Fruit fly (Drosophila melanogaster) whole organism, prepupa: ENCODE measurements around the gene CG14971.

Source experiments
- CG10631 ChIP-seq: fragments of 200-800 bp; sonication (Bioruptor generic); optimal IDR thresholded peaks from 2 replicates; lab custom pipeline; 2016; ENCODE audit warnings: missing biosample characterization, missing genetic modification characterization
- CG10669 ChIP-seq: fragments of 200-800 bp; sonication (Bioruptor generic); optimal IDR thresholded peaks from 3 replicates; lab custom pipeline; 2018; ENCODE audit warnings: missing biosample characterization, mild to moderate bottlenecking, missing genetic modification characterization, moderate library complexity
- CG11902 ChIP-seq: fragments of 200-800 bp; sonication (Bioruptor generic); optimal IDR thresholded peaks from 3 replicates; lab custom pipeline; 2016; ENCODE audit warnings: missing biosample characterization, missing genetic modification characterization
- CG15336 ChIP-seq: fragments of 200-800 bp; sonication (Bioruptor generic); IDR thresholded peaks from 2 replicates; pipeline ENCODE4 v1.3.6; 2022; ENCODE audit warnings: missing biosample characterization, missing genetic modification characterization
- CG1621 ChIP-seq: fragments of 200-800 bp; sonication (Bioruptor generic); optimal IDR thresholded peaks from 3 replicates; lab custom pipeline; 2018; ENCODE audit warnings: missing biosample characterization, mild to moderate bottlenecking, missing genetic modification characterization
- CG31627 ChIP-seq: fragments of 200-800 bp; sonication (Bioruptor generic); optimal IDR thresholded peaks from 3 replicates; lab custom pipeline; 2016; ENCODE audit warnings: missing biosample characterization, missing genetic modification characterization
- CG32006 ChIP-seq: fragments of 200-800 bp; sonication (Bioruptor generic); optimal IDR thresholded peaks from 3 replicates; lab custom pipeline; 2017; ENCODE audit warnings: missing biosample characterization, mild to moderate bottlenecking, missing genetic modification characterization
- CG4318 ChIP-seq: fragments of 200-800 bp; sonication (Bioruptor generic); optimal IDR thresholded peaks from 3 replicates; lab custom pipeline; 2017; ENCODE audit warnings: missing biosample characterization, mild to moderate bottlenecking, missing genetic modification characterization
- CG6163 ChIP-seq: fragments of 200-800 bp; sonication (Bioruptor generic); IDR thresholded peaks from 3 replicates; pipeline ENCODE4 v1.3.6; 2022; ENCODE audit warnings: missing biosample characterization, missing genetic modification characterization
- CG6792 ChIP-seq: fragments of 200-800 bp; sonication (Bioruptor generic); optimal IDR thresholded peaks from 3 replicates; lab custom pipeline; 2016; ENCODE audit warnings: missing biosample characterization, missing genetic modification characterization
- CG6854 ChIP-seq: fragments of 200-800 bp; sonication (Bioruptor generic); optimal IDR thresholded peaks from 2 replicates; lab custom pipeline; 2017; ENCODE audit warnings: missing biosample characterization, mild to moderate bottlenecking, missing genetic modification characterization
- CG8119 ChIP-seq: fragments of 200-800 bp; sonication (Bioruptor generic); IDR thresholded peaks from 3 replicates; pipeline ENCODE4 v1.3.6; 2022; ENCODE audit warnings: missing biosample characterization, missing genetic modification characterization
- CG8319 ChIP-seq: fragments of 200-800 bp; sonication (Bioruptor generic); optimal IDR thresholded peaks from 3 replicates; lab custom pipeline; 2016; ENCODE audit warnings: missing biosample characterization, missing genetic modification characterization
- Eip78C ChIP-seq: fragments of 200-800 bp; sonication (Bioruptor generic); peaks from one replicate; lab custom pipeline; 2016; ENCODE audit warnings: missing biosample characterization, missing genetic modification characterization
- Eip93F ChIP-seq: fragments of 200-800 bp; sonication (Bioruptor generic); optimal IDR thresholded peaks from 2 replicates; lab custom pipeline; 2016; ENCODE audit warnings: missing biosample characterization, mild to moderate bottlenecking, missing genetic modification characterization
- Gug ChIP-seq: fragments of 200-800 bp; sonication (Bioruptor generic); IDR thresholded peaks from 2 replicates; pipeline ENCODE4 v1.3.6; 2022; ENCODE audit warnings: missing biosample characterization, missing genetic modification characterization
- Hr38 ChIP-seq: sonication (Bioruptor generic); optimal IDR thresholded peaks from 2 replicates; lab custom pipeline; 2016; ENCODE audit warnings: missing biosample characterization, missing genetic modification characterization
- Hr39 ChIP-seq: fragments of 200-800 bp; sonication (Bioruptor generic); optimal IDR thresholded peaks from 2 replicates; lab custom pipeline; 2016; ENCODE audit warnings: missing biosample characterization, missing genetic modification characterization
- Lpt ChIP-seq: fragments of 200-800 bp; sonication (Bioruptor generic); optimal IDR thresholded peaks from 3 replicates; lab custom pipeline; 2016; ENCODE audit warnings: missing biosample characterization, missing genetic modification characterization
- OdsH ChIP-seq: fragments of 200-800 bp; sonication (Bioruptor generic); optimal IDR thresholded peaks from 3 replicates; lab custom pipeline; 2016; ENCODE audit warnings: missing biosample characterization, missing genetic modification characterization
- Smox ChIP-seq: fragments of 200-800 bp; sonication (Bioruptor generic); optimal IDR thresholded peaks from 3 replicates; lab custom pipeline; 2016; ENCODE audit warnings: missing biosample characterization, missing genetic modification characterization
- Sox14 ChIP-seq: fragments of 200-800 bp; sonication (Bioruptor generic); optimal IDR thresholded peaks from 3 replicates; lab custom pipeline; 2016; ENCODE audit warnings: missing biosample characterization, missing genetic modification characterization
- Sox15 ChIP-seq: fragments of 200-800 bp; sonication (Bioruptor generic); optimal IDR thresholded peaks from 3 replicates; lab custom pipeline; 2016; ENCODE audit warnings: missing biosample characterization, missing genetic modification characterization
- achi ChIP-seq: fragments of 200-800 bp; sonication (Bioruptor generic); optimal IDR thresholded peaks from 3 replicates; lab custom pipeline; 2016; ENCODE audit warnings: missing biosample characterization, missing genetic modification characterization
- acj6 ChIP-seq: fragments of 200-800 bp; sonication (Bioruptor generic); optimal IDR thresholded peaks from 3 replicates; lab custom pipeline; 2016; ENCODE audit warnings: missing biosample characterization, missing genetic modification characterization
- dsx ChIP-seq: fragments of 200-800 bp; optimal IDR thresholded peaks from 3 replicates; lab custom pipeline; 2019; ENCODE audit warnings: missing biosample characterization, mild to moderate bottlenecking, missing genetic modification characterization, moderate library complexity; ENCODE audit not compliant: poor library complexity, severe bottlenecking
- eg ChIP-seq: fragments of 200-800 bp; sonication (Bioruptor generic); IDR thresholded peaks from 3 replicates; pipeline ENCODE4 v1.3.6; 2022; ENCODE audit warnings: missing biosample characterization, missing genetic modification characterization
- esn ChIP-seq: fragments of 200-800 bp; sonication (Bioruptor generic); optimal IDR thresholded peaks from 2 replicates; lab custom pipeline; 2016; ENCODE audit warnings: missing biosample characterization, mild to moderate bottlenecking, missing genetic modification characterization, moderate library complexity
- fd59A ChIP-seq: fragments of 200-800 bp; sonication (Bioruptor generic); optimal IDR thresholded peaks from 2 replicates; lab custom pipeline; 2017; ENCODE audit warnings: missing biosample characterization, mild to moderate bottlenecking, missing genetic modification characterization, missing genetic modification reagents
- fd85E ChIP-seq: fragments of 200-800 bp; sonication (Bioruptor generic); optimal IDR thresholded peaks from 3 replicates; lab custom pipeline; 2016; ENCODE audit warnings: missing biosample characterization, missing genetic modification characterization
- lz ChIP-seq: fragments of 200-800 bp; sonication (Bioruptor generic); optimal IDR thresholded peaks from 3 replicates; lab custom pipeline; 2016; ENCODE audit warnings: missing biosample characterization, missing genetic modification characterization
- net ChIP-seq: fragments of 200-800 bp; sonication (Bioruptor generic); optimal IDR thresholded peaks from 3 replicates; lab custom pipeline; 2016; ENCODE audit warnings: missing biosample characterization, missing genetic modification characterization
- salr ChIP-seq, 2 experiments: fragments of 200-800 bp; sonication (Bioruptor generic); optimal IDR thresholded peaks; 3 replicates each; lab custom pipeline; 2016 to 2018; ENCODE audit warnings: missing biosample characterization in 2 of 2, missing genetic modification characterization in 2 of 2, mild to moderate bottlenecking in 1 of 2
- svp ChIP-seq: fragments of 200-800 bp; sonication (Bioruptor generic); peaks from one replicate; lab custom pipeline; 2016; ENCODE audit warnings: missing biosample characterization, missing genetic modification characterization
- vri ChIP-seq: fragments of 200-800 bp; sonication (Bioruptor generic); optimal IDR thresholded peaks from 3 replicates; lab custom pipeline; 2016; ENCODE audit warnings: missing biosample characterization, mild to moderate bottlenecking, missing genetic modification characterization

CG14971 gene

dm6 chr3L:3436838-3437663, 34.1 kb downstream of the CG14971 start (continued):
- TF ChIP-seq fd59A (GFP tag; lab: Kevin White, UChicago) (no peak), achi (peak; percentile 40), CG6792 (peak; percentile 49), salr (GFP tag; optimal IDR thresholded peaks at IDR 0.05; lab: Kevin White, UChicago) (peak in 1 of 2 experiments; percentile 44), Hr38 (GFP tag; lab: Kevin White, UChicago) (no peak), Sox14 (GFP tag; lab: Kevin White, UChicago) (peak; percentile 15), CG1621 (tag; lab: Kevin White, UChicago) (no peak), esn (peak; percentile 62), net (GFP tag; lab: Kevin White, UChicago) (peak; percentile 32), vri (GFP tag; lab: Kevin White, UChicago) (no peak), CG31627 (GFP tag; lab: Kevin White, UChicago) (no peak), CG6163 (no peak), Lpt (peak; percentile 39), CG10669 (GFP tag; lab: Kevin White, UChicago) (no peak), Eip93F (GFP tag; lab: Kevin White, UChicago) (no peak), CG6854 (no peak), svp (GFP tag; lab: Kevin White, UChicago) (peak; percentile 62), CG11902 (GFP tag; lab: Kevin White, UChicago) (no peak), Hr39 (GFP tag; lab: Kevin White, UChicago) (no peak), CG8119 (GFP tag; lab: Robert Waterston, UW) (peak; percentile 67; the same call in 2 of the 3 replicates), CG4318 (GFP tag; lab: Kevin White, UChicago) (peak; percentile 26), Gug (GFP tag; lab: Robert Waterston, UW) (peak; percentile 41; the same call in 1 of the 2 replicates), CG10631 (GFP tag; lab: Kevin White, UChicago) (peak; percentile 33), eg (GFP tag; lab: Robert Waterston, UW) (peak; percentile 50), Sox15 (GFP tag; lab: Kevin White, UChicago) (no peak)

dm6 chr3L:3435531-3436309, 35.4 kb downstream of the CG14971 start:
- TF ChIP-seq fd85E (no peak), vri (GFP tag; lab: Kevin White, UChicago) (peak; percentile 7), Smox (GFP tag; lab: Kevin White, UChicago) (no peak), net (GFP tag; lab: Kevin White, UChicago) (no peak), Eip93F (GFP tag; lab: Kevin White, UChicago) (peak; percentile 46), acj6 (GFP tag; lab: Kevin White, UChicago) (no peak), OdsH (GFP tag; lab: Kevin White, UChicago) (no peak), salr (GFP tag; optimal IDR thresholded peaks at IDR 0.05; lab: Kevin White, UChicago) (no peak), CG11902 (GFP tag; lab: Kevin White, UChicago) (no peak), dsx (GFP tag; lab: Kevin White, UChicago) (no peak), Sox15 (GFP tag; lab: Kevin White, UChicago) (no peak), CG8319 (GFP tag; lab: Kevin White, UChicago) (no peak), CG6163 (no peak), Eip78C (no peak), svp (GFP tag; lab: Kevin White, UChicago) (no peak)

dm6 chr3L:3434882-3435281, 36.2 kb downstream of the CG14971 start:
- TF ChIP-seq fd85E: no peak
- no peak for TF ChIP-seq Eip78C
- peak; percentile 45; the same call in 2 of the 3 replicates for TF ChIP-seq CG6163
- no peak for TF ChIP-seq lz
- TF ChIP-seq CG8119 (GFP tag; lab: Robert Waterston, UW): peak; percentile 66; the same call in 2 of the 3 replicates
- TF ChIP-seq CG32006: peak; percentile 56
- TF ChIP-seq eg (GFP tag; lab: Robert Waterston, UW): peak; percentile 61; the same call in 2 of the 3 replicates
- peak; percentile 75 for TF ChIP-seq CG15336 (GFP tag; lab: Robert Waterston, UW)
